Fruit fly (Drosophila melanogaster): Measurements from ENCODE around the gene BigH1.

Gene BigH1

DNA sequence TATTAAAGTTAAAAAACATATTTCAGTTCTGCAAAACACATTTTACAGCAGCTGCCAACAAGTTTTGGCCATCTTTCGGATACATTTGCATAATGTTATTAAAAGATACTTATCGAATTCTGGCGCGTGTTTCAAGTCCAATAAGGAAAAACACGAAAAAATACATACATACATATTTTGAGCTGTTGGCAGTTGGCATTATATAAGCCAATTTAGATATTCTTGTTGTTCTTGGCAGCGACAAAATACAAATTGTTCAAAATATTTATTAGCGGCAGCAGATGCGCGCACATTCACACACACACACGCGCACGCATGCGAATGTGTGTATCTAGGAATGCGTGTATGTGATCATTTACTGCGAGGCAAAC is 50.5 kb downstream of the BigH1 start (continued):
- TF ChIP-seq CG32767 (GFP tag; IDR thresholded peaks at IDR 0.05) (peak; percentile 28; the same call in 1 of the 2 replicates), CG33557 (GFP tag; optimal IDR thresholded peaks at IDR 0.05) (no peak), nmo (GFP tag; optimal IDR thresholded peaks at IDR 0.05) (no peak), wor (GFP tag; IDR thresholded peaks at IDR 0.05) (no peak), dan (GFP tag; IDR thresholded peaks at IDR 0.05) (no peak), Asciz (GFP tag; optimal IDR thresholded peaks at IDR 0.05) (no peak), lmd (GFP tag; IDR thresholded peaks at IDR 0.05) (no peak), Elba2 (GFP tag; optimal IDR thresholded peaks at IDR 0.05) (no peak), gcm2 (GFP tag; optimal IDR thresholded peaks at IDR 0.05) (no peak), CG3065 (GFP tag; optimal IDR thresholded peaks at IDR 0.05) (no peak), ato (GFP tag; IDR thresholded peaks at IDR 0.05; ENCODE audit: partially characterized antibody) (no peak), Antp (GFP tag; optimal IDR thresholded peaks at IDR 0.05) (no peak), ranshi (GFP tag; IDR thresholded peaks at IDR 0.05) (no peak), CG9817 (tag; optimal IDR thresholded peaks at IDR 0.05) (no peak), tgo (GFP tag; IDR thresholded peaks at IDR 0.05) (no peak), abd-A (tag; optimal IDR thresholded peaks at IDR 0.05) (no peak), CG17385 (GFP tag; optimal IDR thresholded peaks at IDR 0.05) (no peak), CG2875 (GFP tag; optimal IDR thresholded peaks at IDR 0.05) (no peak), CG10543 (GFP tag; optimal IDR thresholded peaks at IDR 0.05) (no peak), Kr (GFP tag; optimal IDR thresholded peaks at IDR 0.05) (no peak), Ravus (GFP tag; IDR thresholded peaks at IDR 0.05) (no peak), chn (GFP tag; optimal IDR thresholded peaks at IDR 0.05) (no peak), cg (GFP tag; optimal IDR thresholded peaks at IDR 0.05) (no peak), Opbp (GFP tag; IDR thresholded peaks at IDR 0.05; ENCODE audit: partially characterized antibody) (no peak), Spps (tag; optimal IDR thresholded peaks at IDR 0.05) (no peak), CG34224 (GFP tag; IDR thresholded peaks at IDR 0.05; ENCODE audit: partially characterized antibody) (no peak), ftz-f1 (GFP tag; optimal IDR thresholded peaks at IDR 0.05) (no peak), jumu (GFP tag; optimal IDR thresholded peaks at IDR 0.05) (no peak), fd64A (GFP tag; optimal IDR thresholded peaks at IDR 0.05) (peak; percentile 28), hkb (optimal IDR thresholded peaks at IDR 0.05) (no peak), hkb (GFP tag; IDR thresholded peaks at IDR 0.05) (no peak), Sry-δ (GFP tag; optimal IDR thresholded peaks at IDR 0.05) (no peak), fd3F (GFP tag; optimal IDR thresholded peaks at IDR 0.05) (no peak), D (optimal IDR thresholded peaks at IDR 0.05) (no peak), D (GFP tag; optimal IDR thresholded peaks at IDR 0.05) (no peak), CG12071 (GFP tag; optimal IDR thresholded peaks at IDR 0.05) (no peak), Vsx1 (GFP tag; optimal IDR thresholded peaks at IDR 0.05) (peak; percentile 14), eve (GFP tag; optimal IDR thresholded peaks at IDR 0.05) (no peak), wek (GFP tag; optimal IDR thresholded peaks at IDR 0.05) (no peak), CG1647 (GFP tag; optimal IDR thresholded peaks at IDR 0.05) (no peak), sna (GFP tag; IDR thresholded peaks at IDR 0.05; ENCODE audit: partially characterized antibody) (peak; percentile 21; the same call in 1 of the 2 replicates), CG6689 (GFP tag; IDR thresholded peaks at IDR 0.05) (no peak), BEAF-32 (GFP tag; optimal IDR thresholded peaks at IDR 0.05) (no peak), CG1602 (GFP tag; optimal IDR thresholded peaks at IDR 0.05) (no peak), seq (GFP tag; IDR thresholded peaks at IDR 0.05) (no peak), ken (GFP tag; IDR thresholded peaks at IDR 0.05) (no peak), CG6272 (GFP tag; IDR thresholded peaks at IDR 0.05) (no peak), Stat92E (GFP tag; optimal IDR thresholded peaks at IDR 0.05) (no peak), chif (GFP tag; optimal IDR thresholded peaks at IDR 0.05) (no peak), bigmax (GFP tag; optimal IDR thresholded peaks at IDR 0.05) (no peak), Awh (GFP tag; IDR thresholded peaks at IDR 0.05) (no peak), CG10321 (GFP tag; IDR thresholded peaks at IDR 0.05) (no peak), fru (optimal IDR thresholded peaks at IDR 0.05) (no peak)

All from whole organism, embryonic.